Fruit fly (Drosophila melanogaster) whole organism, embryonic: ENCODE data around the gene CG7781.

Source experiments
- Antp ChIP-seq: fragments of 200-800 bp; sonication (Bioruptor generic); optimal IDR thresholded peaks from 3 replicates; lab custom pipeline; 2016; ENCODE audit warnings: missing biosample characterization, missing genetic modification characterization
- B-H2 ChIP-seq: fragments of 200-800 bp; sonication (Bioruptor generic); optimal IDR thresholded peaks from 2 replicates; lab custom pipeline; 2018; ENCODE audit warnings: missing biosample characterization, mild to moderate bottlenecking, missing genetic modification characterization
- BEAF-32 ChIP-seq: fragments of 200-800 bp; sonication (Bioruptor generic); optimal IDR thresholded peaks from 3 replicates; lab custom pipeline; 2017; ENCODE audit warnings: missing biosample characterization, missing genetic modification characterization, mild to moderate bottlenecking, moderate library complexity, missing genetic modification reagents
- CG12071 ChIP-seq: fragments of 200-800 bp; sonication (Bioruptor generic); optimal IDR thresholded peaks from 3 replicates; lab custom pipeline; 2018; ENCODE audit warnings: missing biosample characterization, mild to moderate bottlenecking, missing genetic modification characterization
- CG12391 ChIP-seq: fragments of 200-800 bp; sonication (Bioruptor generic); optimal IDR thresholded peaks from 3 replicates; lab custom pipeline; 2018; ENCODE audit warnings: missing biosample characterization, mild to moderate bottlenecking, missing genetic modification characterization, moderate library complexity
- CG12659 ChIP-seq: fragments of 200-800 bp; sonication (Bioruptor generic); optimal IDR thresholded peaks from 3 replicates; lab custom pipeline; 2017; ENCODE audit warnings: mild to moderate bottlenecking, missing biosample characterization, missing genetic modification reagents, missing genetic modification characterization
- CG13424 ChIP-seq: fragments of 200-800 bp; sonication (Bioruptor generic); optimal IDR thresholded peaks from 2 replicates; lab custom pipeline; 2019; ENCODE audit warnings: missing biosample characterization, mild to moderate bottlenecking, missing genetic modification characterization, moderate library complexity
- CG14014 ChIP-seq: fragments of 200-800 bp; sonication (Bioruptor generic); IDR thresholded peaks from 2 replicates; pipeline ENCODE4 v1.3.6; 2022; ENCODE audit warnings: missing biosample characterization, missing genetic modification characterization
- CG17359 ChIP-seq: fragments of 200-800 bp; sonication (Bioruptor generic); optimal IDR thresholded peaks from 3 replicates; lab custom pipeline; 2018; ENCODE audit warnings: missing biosample characterization, mild to moderate bottlenecking, missing genetic modification characterization, moderate library complexity
- CG2712 ChIP-seq: fragments of 200-800 bp; optimal IDR thresholded peaks from 3 replicates; lab custom pipeline; 2019; ENCODE audit warnings: missing biosample characterization, mild to moderate bottlenecking, missing genetic modification characterization, moderate library complexity
- CG6791 ChIP-seq: fragments of 200-800 bp; sonication (Bioruptor generic); IDR thresholded peaks from 3 replicates; pipeline ENCODE4 v1.3.6; 2022; ENCODE audit warnings: missing biosample characterization, missing genetic modification characterization; ENCODE audit not compliant: partially characterized antibody
- CG7987 ChIP-seq: fragments of 200-800 bp; sonication (Bioruptor generic); optimal IDR thresholded peaks from 2 replicates; lab custom pipeline; 2018; ENCODE audit warnings: missing biosample characterization, mild to moderate bottlenecking, missing genetic modification characterization, moderate library complexity
- CG8089 ChIP-seq: fragments of 200-800 bp; sonication (Bioruptor generic); optimal IDR thresholded peaks from 3 replicates; lab custom pipeline; 2016; ENCODE audit warnings: missing biosample characterization, missing genetic modification characterization
- CG8388 ChIP-seq: fragments of 200-800 bp; sonication (Bioruptor generic); optimal IDR thresholded peaks from 2 replicates; lab custom pipeline; 2019; ENCODE audit warnings: missing biosample characterization, mild to moderate bottlenecking, missing genetic modification characterization, moderate library complexity
- CG9437 ChIP-seq: fragments of 200-800 bp; sonication (Bioruptor generic); optimal IDR thresholded peaks from 2 replicates; lab custom pipeline; 2018; ENCODE audit warnings: missing biosample characterization, mild to moderate bottlenecking, missing genetic modification characterization
- CG9727 ChIP-seq: fragments of 200-800 bp; sonication (Bioruptor generic); optimal IDR thresholded peaks from 3 replicates; lab custom pipeline; 2017; ENCODE audit warnings: missing biosample characterization, mild to moderate bottlenecking, missing genetic modification characterization
- CG9932 ChIP-seq: fragments of 200-800 bp; sonication (Bioruptor generic); IDR thresholded peaks from 2 replicates; pipeline ENCODE4 v1.3.6; 2022; ENCODE audit warnings: missing biosample characterization, missing genetic modification characterization
- Deaf1 ChIP-seq: fragments of 200-800 bp; optimal IDR thresholded peaks from 3 replicates; lab custom pipeline; 2019; ENCODE audit warnings: missing biosample characterization, mild to moderate bottlenecking, missing genetic modification characterization, moderate library complexity
- Dip2 ChIP-seq: fragments of 200-800 bp; sonication (Bioruptor generic); IDR thresholded peaks from 2 replicates; pipeline ENCODE4 v1.3.6; 2022; ENCODE audit warnings: missing biosample characterization, missing genetic modification characterization
- Dp ChIP-seq: fragments of 200-800 bp; sonication (Bioruptor generic); optimal IDR thresholded peaks from 2 replicates; lab custom pipeline; 2018; ENCODE audit warnings: missing biosample characterization, mild to moderate bottlenecking, missing genetic modification characterization, moderate library complexity
- E2f1 ChIP-seq: fragments of 200-800 bp; sonication (Bioruptor generic); IDR thresholded peaks from 2 replicates; pipeline ENCODE4 v1.3.6; 2022; ENCODE audit warnings: missing biosample characterization, missing genetic modification characterization
- ERR ChIP-seq: fragments of 200-800 bp; sonication (Bioruptor generic); optimal IDR thresholded peaks from 2 replicates; lab custom pipeline; 2016; ENCODE audit warnings: missing biosample characterization, missing genetic modification characterization
- Ets65A ChIP-seq: fragments of 200-800 bp; sonication (Bioruptor generic); peaks from one replicate; lab custom pipeline; 2016; ENCODE audit warnings: missing biosample characterization, missing genetic modification characterization
- Fer1 ChIP-seq: fragments of 200-800 bp; sonication (Bioruptor generic); optimal IDR thresholded peaks from 2 replicates; lab custom pipeline; 2017; ENCODE audit warnings: missing biosample characterization, mild to moderate bottlenecking, missing genetic modification characterization
- HLH4C ChIP-seq: fragments of 200-800 bp; sonication (Bioruptor generic); IDR thresholded peaks from 3 replicates; pipeline ENCODE4 v1.3.6; 2022; ENCODE audit warnings: missing biosample characterization, missing genetic modification characterization; ENCODE audit not compliant: partially characterized antibody
- Hr39 ChIP-seq: fragments of >200 bp; optimal IDR thresholded peaks from 2 replicates; lab custom pipeline; 2017
- Hr78 ChIP-seq, 2 experiments: fragments of 200-800 bp in 1 of 2; fragments of >200 bp in 1 of 2; sonication (Bioruptor generic) in 1 of 2; optimal IDR thresholded peaks; 2 replicates each; lab custom pipeline; 2017 to 2019; ENCODE audit warnings: missing biosample characterization in 2 of 2, missing genetic modification characterization in 2 of 2, mild to moderate bottlenecking in 1 of 2, moderate library complexity in 1 of 2
- Lhr ChIP-seq: fragments of 200-800 bp; sonication (Bioruptor generic); optimal IDR thresholded peaks from 3 replicates; lab custom pipeline; 2017; ENCODE audit warnings: mild to moderate bottlenecking, missing biosample characterization, missing genetic modification reagents, missing genetic modification characterization
- Nf-YC ChIP-seq: fragments of 200-800 bp; optimal IDR thresholded peaks from 3 replicates; lab custom pipeline; 2019; ENCODE audit warnings: missing biosample characterization, mild to moderate bottlenecking, missing genetic modification characterization, moderate library complexity
- Optix ChIP-seq: fragments of 200-800 bp; sonication (Bioruptor generic); IDR thresholded peaks from 3 replicates; pipeline ENCODE4 v1.3.6; 2022; ENCODE audit warnings: missing biosample characterization, missing genetic modification characterization
- Scr ChIP-seq: fragments of 200-800 bp; sonication (Bioruptor generic); IDR thresholded peaks from 2 replicates; pipeline ENCODE4 v1.3.6; 2022; ENCODE audit warnings: missing biosample characterization, missing genetic modification characterization; ENCODE audit not compliant: partially characterized antibody
- Usf ChIP-seq: fragments of 200-800 bp; sonication (Bioruptor generic); optimal IDR thresholded peaks from 2 replicates; lab custom pipeline; 2017; ENCODE audit warnings: missing genotype, missing biosample characterization, missing genetic modification characterization
- Xbp1 ChIP-seq: fragments of 200-800 bp; sonication (Bioruptor generic); optimal IDR thresholded peaks from 3 replicates; lab custom pipeline; 2016; ENCODE audit warnings: missing biosample characterization, mild to moderate bottlenecking, missing genetic modification characterization
- al ChIP-seq: fragments of 200-800 bp; sonication (Bioruptor generic); IDR thresholded peaks from 2 replicates; pipeline ENCODE4 v1.3.6; 2022; ENCODE audit warnings: missing biosample characterization, missing genetic modification characterization
- bbx ChIP-seq: fragments of 200-800 bp; sonication (Bioruptor generic); IDR thresholded peaks from 2 replicates; pipeline ENCODE4 v1.3.6; 2022; ENCODE audit warnings: missing biosample characterization, missing genetic modification characterization; ENCODE audit not compliant: partially characterized antibody
- ci ChIP-seq: fragments of 200-800 bp; sonication (Bioruptor generic); IDR thresholded peaks from 3 replicates; pipeline ENCODE4 v1.3.6; 2022; ENCODE audit warnings: missing biosample characterization, missing genetic modification characterization
- danr ChIP-seq: fragments of 200-800 bp; sonication (Bioruptor generic); IDR thresholded peaks from 2 replicates; pipeline ENCODE4 v1.3.6; 2022; ENCODE audit warnings: missing biosample characterization, missing genetic modification characterization
- dm ChIP-seq: fragments of 200-800 bp; sonication (Bioruptor generic); optimal IDR thresholded peaks from 3 replicates; lab custom pipeline; 2016; ENCODE audit warnings: missing biosample characterization, missing genetic modification characterization
- ewg ChIP-seq: fragments of 200-800 bp; sonication (Bioruptor generic); optimal IDR thresholded peaks from 3 replicates; lab custom pipeline; 2017; ENCODE audit warnings: mild to moderate bottlenecking, missing biosample characterization, missing genetic modification reagents, missing genetic modification characterization
- gsb-n ChIP-seq: fragments of 200-800 bp; sonication (Bioruptor generic); optimal IDR thresholded peaks from 3 replicates; lab custom pipeline; 2018; ENCODE audit warnings: missing biosample characterization, mild to moderate bottlenecking, missing genetic modification characterization
- klu ChIP-seq: fragments of 200-800 bp; sonication (Bioruptor generic); IDR thresholded peaks from 2 replicates; pipeline ENCODE4 v1.3.6; 2022; ENCODE audit warnings: missing biosample characterization, missing genetic modification characterization
- lbe ChIP-seq: fragments of 200-800 bp; sonication (Bioruptor generic); optimal IDR thresholded peaks from 2 replicates; lab custom pipeline; 2016; ENCODE audit warnings: missing biosample characterization, mild to moderate bottlenecking, missing genetic modification characterization
- lola ChIP-seq, 3 experiments: fragments of >200 bp in 2 of 3; fragments of 200-800 bp in 1 of 3; sonication (Bioruptor generic) in 1 of 3; optimal IDR thresholded peaks; 2 replicates each; lab custom pipeline; 2017 to 2019; ENCODE audit warnings: missing biosample characterization in 3 of 3, missing genetic modification characterization in 3 of 3, mild to moderate bottlenecking in 1 of 3, moderate library complexity in 1 of 3
- nerfin-1 ChIP-seq: fragments of 200-800 bp; sonication (Bioruptor generic); optimal IDR thresholded peaks from 3 replicates; lab custom pipeline; 2019; ENCODE audit warnings: missing biosample characterization, mild to moderate bottlenecking, missing genetic modification characterization, moderate library complexity
- pan ChIP-seq, 4 experiments: fragments of >200 bp in 3 of 4; fragments of 200-800 bp in 1 of 4; sonication (Bioruptor generic) in 1 of 4; optimal IDR thresholded peaks in 3 of 4; IDR thresholded peaks in 1 of 4; 2 replicates each; pipeline versions ENCODE4 v1.3.6 to Lab custom; 2017 to 2022; ENCODE audit warnings: missing biosample characterization in 2 of 4, missing genetic modification characterization in 2 of 4, mixed read lengths in 1 of 4
- repo ChIP-seq: fragments of 200-800 bp; sonication (Bioruptor generic); optimal IDR thresholded peaks from 2 replicates; lab custom pipeline; 2016; ENCODE audit warnings: missing biosample characterization, missing genetic modification characterization
- trem ChIP-seq: fragments of 200-800 bp; optimal IDR thresholded peaks from 3 replicates; lab custom pipeline; 2019; ENCODE audit warnings: missing biosample characterization, mild to moderate bottlenecking, missing genetic modification characterization, moderate library complexity
- zen ChIP-seq: fragments of 200-800 bp; sonication (Bioruptor generic); optimal IDR thresholded peaks from 3 replicates; lab custom pipeline; 2018; ENCODE audit warnings: missing biosample characterization, mild to moderate bottlenecking, missing genetic modification characterization, moderate library complexity

CG7781 gene

DNA sequence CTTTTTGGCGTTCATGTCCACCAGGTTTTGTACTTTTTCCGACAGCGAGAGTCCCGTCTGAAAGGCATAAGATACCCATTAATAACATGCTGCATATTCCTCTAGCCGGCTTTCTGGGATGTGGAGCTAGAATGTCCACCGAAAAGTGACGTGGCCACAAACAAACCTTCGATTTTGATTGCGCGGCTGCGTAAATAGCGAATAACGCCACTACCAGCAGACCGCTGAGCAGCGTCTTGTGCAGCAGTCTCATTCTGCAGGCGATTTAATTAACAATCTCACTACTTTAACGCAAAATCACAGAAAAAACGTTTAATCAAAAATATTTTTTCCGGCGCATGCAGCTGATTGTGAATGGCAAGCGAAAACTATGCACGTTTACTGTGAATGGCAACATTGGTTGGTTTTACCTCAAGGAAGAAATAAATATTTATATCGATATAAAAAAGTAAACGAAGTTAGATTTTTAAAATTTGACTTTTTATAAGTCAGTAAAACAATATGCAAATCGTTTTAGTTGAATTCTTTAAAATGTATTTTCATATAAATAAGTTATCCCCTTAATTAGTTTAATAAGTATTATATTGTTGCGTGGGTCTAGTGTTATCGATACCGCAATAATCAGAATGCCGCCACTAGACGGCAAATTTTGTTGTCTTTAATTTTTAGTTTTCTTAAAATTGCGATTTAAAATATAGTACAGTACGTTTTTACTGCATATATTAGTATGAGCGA, 17.2 kb downstream of the CG7781 start, which contains the start of the genes Ostgamma and Mettl14 (continued):
- TF ChIP-seq bbx (GFP tag; lab: Robert Waterston, UW), result peak; percentile 35; the same call in 1 of the 2 replicates
- TF ChIP-seq CG2712, result peak; percentile 84
- TF ChIP-seq Lhr (GFP tag; lab: Kevin White, UChicago), result no peak
- TF ChIP-seq CG7987, result no peak
- no peak for TF ChIP-seq pan (optimal IDR thresholded peaks at IDR 0.05; lab: Kevin White, UChicago)
- TF ChIP-seq pan (GFP tag; optimal IDR thresholded peaks at IDR 0.05 in 1 of 2, IDR thresholded peaks at IDR 0.05 in 1 of 2), result no peak
- peak; percentile 42 for TF ChIP-seq Nf-YC
- no peak for TF ChIP-seq CG14014
- TF ChIP-seq CG12071 (GFP tag; lab: Kevin White, UChicago), result no peak
- no peak for TF ChIP-seq ERR
- TF ChIP-seq Scr (GFP tag; lab: Robert Waterston, UW), result peak; percentile 89
- TF ChIP-seq B-H2 (GFP tag; lab: Kevin White, UChicago), result no peak
- no peak for TF ChIP-seq Hr39 (lab: Kevin White, UChicago)
- no peak for TF ChIP-seq al (GFP tag; lab: Robert Waterston, UW)
- TF ChIP-seq HLH4C, result peak; percentile 59; the same call in 2 of the 3 replicates
- TF ChIP-seq dm, result peak; percentile 9
- no peak for TF ChIP-seq CG9932 (GFP tag; lab: Robert Waterston, UW)
- peak; percentile 35 for TF ChIP-seq Dp
- no peak for TF ChIP-seq CG9437 (GFP tag; lab: Kevin White, UChicago)
- TF ChIP-seq Ets65A (GFP tag; lab: Kevin White, UChicago), result no peak
- no peak for TF ChIP-seq Optix (GFP tag; lab: Robert Waterston, UW)
- peak; percentile 17 for TF ChIP-seq Fer1 (GFP tag; lab: Kevin White, UChicago)
- TF ChIP-seq klu (GFP tag; lab: Robert Waterston, UW), result no peak
- TF ChIP-seq danr (GFP tag; lab: Robert Waterston, UW), result no peak
- peak; percentile 82 for TF ChIP-seq BEAF-32
- TF ChIP-seq ci, result no peak
- TF ChIP-seq CG12659 (GFP tag; lab: Kevin White, UChicago), result peak; percentile 67
- no peak for TF ChIP-seq E2f1 (GFP tag; lab: Robert Waterston, UW)
- no peak for TF ChIP-seq CG9727
- peak; percentile 57 for TF ChIP-seq CG12391 (tag; lab: Kevin White, UChicago)
- TF ChIP-seq Dip2 (GFP tag; lab: Robert Waterston, UW), result no peak
- no peak for TF ChIP-seq repo (GFP tag; lab: Kevin White, UChicago)
- no peak for TF ChIP-seq CG17359
- TF ChIP-seq CG8089, result no peak
- TF ChIP-seq trem, result peak; percentile 36
- no peak for TF ChIP-seq Antp
- no peak for TF ChIP-seq Deaf1
- TF ChIP-seq CG8388, result peak; percentile 16
- no peak for TF ChIP-seq CG6791 (GFP tag; lab: Robert Waterston, UW)
- no peak for TF ChIP-seq gsb-n (tag; lab: Kevin White, UChicago)
- TF ChIP-seq lola (GFP tag; optimal IDR thresholded peaks at IDR 0.05; lab: Kevin White, UChicago), result peak in 1 of 3 experiments; percentile 31
- peak; percentile 24 for TF ChIP-seq nerfin-1 (tag; lab: Kevin White, UChicago)
- TF ChIP-seq zen (tag; lab: Kevin White, UChicago), result peak; percentile 3
- peak; percentile 44 for TF ChIP-seq lbe
- peak; percentile 16 for TF ChIP-seq CG13424 (tag; lab: Kevin White, UChicago)
- TF ChIP-seq Hr78 (GFP tag; optimal IDR thresholded peaks at IDR 0.05; lab: Kevin White, UChicago), result no peak
- TF ChIP-seq Usf (GFP tag; lab: Kevin White, UChicago), result no peak
- TF ChIP-seq ewg, result peak; percentile 14
- TF ChIP-seq Xbp1 (GFP tag; lab: Kevin White, UChicago), result peak; percentile 94
